Worm (Caenorhabditis elegans): ENCODE results near the gene nlp-35.

nlp-35 gene

ce11 chrIV:9477135-9477928 lies 41.4 kb downstream of the nlp-35 start, which contains the start of gene wrt-3 (continued):
- peak; percentile 79 for TF ChIP-seq snpc-1.1 (tag; optimal IDR thresholded peaks at IDR 0.05; ENCODE audit: insufficient read depth)
- no peak for TF ChIP-seq F55B11.4 (tag; optimal IDR thresholded peaks at IDR 0.05; ENCODE audit: borderline replicate concordance, insufficient read depth)
- TF ChIP-seq zfh-2 (GFP tag; conservative IDR thresholded peaks at IDR 0.05) = no peak
- TF ChIP-seq K11D2.4 (GFP tag; IDR thresholded peaks at IDR 0.05) = no peak
- no peak for TF ChIP-seq athp-1 (tag; optimal IDR thresholded peaks at IDR 0.05)
- TF ChIP-seq sea-2 (GFP tag; IDR thresholded peaks at IDR 0.05) = no peak
- peak; percentile 55; the same call in 1 of the 2 replicates for TF ChIP-seq hsf-1 (GFP tag; IDR thresholded peaks at IDR 0.05)
- peak; percentile 56 for TF ChIP-seq K12H6.12 (tag; optimal IDR thresholded peaks at IDR 0.05)
- no peak for TF ChIP-seq lag-1 (GFP tag; IDR thresholded peaks at IDR 0.05)
- TF ChIP-seq F39B2.1 (GFP tag; IDR thresholded peaks at IDR 0.05) = 0 out of 2 replicates have a peak, but pooled peaks have one; percentile 63
- no peak for TF ChIP-seq F49E8.2 (tag; optimal IDR thresholded peaks at IDR 0.05; ENCODE audit: insufficient read depth)
- TF ChIP-seq snpc-1.3 (tag; optimal IDR thresholded peaks at IDR 0.05; ENCODE audit: insufficient read depth) = peak; percentile 96
- peak; percentile 88 for TF ChIP-seq T07F8.4 (tag; optimal IDR thresholded peaks at IDR 0.05)
- 0 out of 2 replicates have a peak, but pooled peaks have one; percentile 52 for TF ChIP-seq attf-3 (GFP tag; conservative IDR thresholded peaks at IDR 0.05)
- TF ChIP-seq egrh-3 (GFP tag; IDR thresholded peaks at IDR 0.05) = no peak; the same call in 1 of the 2 replicates
- TF ChIP-seq ztf-25 (GFP tag; IDR thresholded peaks at IDR 0.05) = no peak; the same call in 1 of the 2 replicates
- peak; percentile 19 for TF ChIP-seq dpl-1 (GFP tag; optimal IDR thresholded peaks at IDR 0.05)
- TF ChIP-seq nhr-179 (tag; optimal IDR thresholded peaks at IDR 0.05) = peak; percentile 85
- peak; percentile 66 for TF ChIP-seq atf-7 (tag; optimal IDR thresholded peaks at IDR 0.05)
- no peak for TF ChIP-seq lin-40 (tag; optimal IDR thresholded peaks at IDR 0.05)
- peak; percentile 62 for TF ChIP-seq unc-130 (GFP tag; optimal IDR thresholded peaks at IDR 0.05)
- peak; percentile 59 for TF ChIP-seq tlf-1 (GFP tag; optimal IDR thresholded peaks at IDR 0.05)
- peak; percentile 13 for TF ChIP-seq sdz-38 (tag; optimal IDR thresholded peaks at IDR 0.05)
- TF ChIP-seq F22D6.2 (tag; optimal IDR thresholded peaks at IDR 0.05) = peak; percentile 22
- peak; percentile 87 for TF ChIP-seq attf-6 (GFP tag; IDR thresholded peaks at IDR 0.05)
- TF ChIP-seq snpc-3.4 (tag; optimal IDR thresholded peaks at IDR 0.05) = peak; percentile 92
- TF ChIP-seq nfya-2 (GFP tag; IDR thresholded peaks at IDR 0.05) = no peak
- peak; percentile 66 for TF ChIP-seq somi-1 (GFP tag; optimal IDR thresholded peaks at IDR 0.05)
- TF ChIP-seq F37B4.10 (GFP tag; IDR thresholded peaks at IDR 0.05) = no peak
- TF ChIP-seq repo-1 (tag; optimal IDR thresholded peaks at IDR 0.05) = peak; percentile 91
- no peak for TF ChIP-seq attf-5 (GFP tag; optimal IDR thresholded peaks at IDR 0.05)
- no peak for TF ChIP-seq madf-6 (GFP tag; IDR thresholded peaks at IDR 0.05)
- peak; percentile 48 for TF ChIP-seq F57C9.4 (tag; optimal IDR thresholded peaks at IDR 0.05)
- TF ChIP-seq akir-1 (GFP tag; optimal IDR thresholded peaks at IDR 0.05) = peak; percentile 79
- TF ChIP-seq Y67H2A.10 (GFP tag; conservative IDR thresholded peaks at IDR 0.05) = no peak
- TF ChIP-seq ztf-6 (GFP tag; IDR thresholded peaks at IDR 0.05) = peak; percentile 35; the same call in 1 of the 2 replicates
- peak; percentile 97 for TF ChIP-seq zim-3 (tag; optimal IDR thresholded peaks at IDR 0.05)
- TF ChIP-seq aptf-2 (GFP tag; conservative IDR thresholded peaks at IDR 0.05) = 0 out of 2 replicates have a peak, but pooled peaks have one; percentile 15
- TF ChIP-seq Y79H2A.3 (GFP tag; conservative IDR thresholded peaks at IDR 0.05) = no peak
- no peak for TF ChIP-seq nfyb-1 (GFP tag; IDR thresholded peaks at IDR 0.05)
- peak; percentile 69 for TF ChIP-seq ztf-22 (GFP tag; optimal IDR thresholded peaks at IDR 0.05)
- TF ChIP-seq madf-10 (tag; optimal IDR thresholded peaks at IDR 0.05) = peak; percentile 80
- no peak for TF ChIP-seq ceh-27 (GFP tag; optimal IDR thresholded peaks at IDR 0.05)
- TF ChIP-seq mxl-1 (tag; optimal IDR thresholded peaks at IDR 0.05) = peak; percentile 88
- 0 out of 2 replicates have a peak, but pooled peaks have one; percentile 80 for TF ChIP-seq ceh-58 (GFP tag; IDR thresholded peaks at IDR 0.05)
- peak; percentile 78; the same call in 1 of the 2 replicates for TF ChIP-seq hmg-20 (GFP tag; IDR thresholded peaks at IDR 0.05)

Measured in whole organism, young adult.